Fruit fly (Drosophila melanogaster) whole organism, embryonic: Measurements from ENCODE around the gene upSET.

Experiments used
- Blimp-1 ChIP-seq: fragments of 200-800 bp; sonication (Bioruptor generic); optimal IDR thresholded peaks from 3 replicates; lab custom pipeline; 2018; ENCODE audit warnings: missing biosample characterization, missing genetic modification characterization, mild to moderate bottlenecking, moderate library complexity, missing genetic modification reagents
- C15 ChIP-seq: fragments of 200-800 bp; sonication (Bioruptor generic); IDR thresholded peaks from 3 replicates; pipeline ENCODE4 v1.3.6; 2022; ENCODE audit warnings: missing biosample characterization, missing genetic modification characterization
- CG10462 ChIP-seq: fragments of 200-800 bp; sonication (Bioruptor generic); optimal IDR thresholded peaks from 2 replicates; lab custom pipeline; 2016; ENCODE audit warnings: missing biosample characterization, missing genetic modification characterization
- CG12219 ChIP-seq: fragments of 200-800 bp; sonication (Bioruptor generic); optimal IDR thresholded peaks from 3 replicates; lab custom pipeline; 2018; ENCODE audit warnings: missing biosample characterization, mild to moderate bottlenecking, missing genetic modification characterization
- CG17328 ChIP-seq: fragments of 200-800 bp; sonication (Bioruptor generic); IDR thresholded peaks from 2 replicates; pipeline ENCODE4 v1.3.6; 2022; ENCODE audit warnings: missing biosample characterization, missing genetic modification characterization
- CG2116 ChIP-seq: fragments of 200-800 bp; sonication (Bioruptor generic); optimal IDR thresholded peaks from 3 replicates; lab custom pipeline; 2018; ENCODE audit warnings: missing biosample characterization, mild to moderate bottlenecking, missing genetic modification characterization
- CG2120 ChIP-seq: fragments of 200-800 bp; sonication (Bioruptor generic); optimal IDR thresholded peaks from 3 replicates; lab custom pipeline; 2016; ENCODE audit warnings: missing biosample characterization, missing genetic modification characterization
- CG2202 ChIP-seq: fragments of 200-800 bp; sonication (Bioruptor generic); optimal IDR thresholded peaks from 2 replicates; lab custom pipeline; 2018; ENCODE audit warnings: missing biosample characterization, mild to moderate bottlenecking, missing genetic modification characterization
- CG2678 ChIP-seq: fragments of 200-800 bp; sonication (Bioruptor generic); optimal IDR thresholded peaks from 3 replicates; lab custom pipeline; 2019; ENCODE audit warnings: missing biosample characterization, mild to moderate bottlenecking, missing genetic modification characterization, moderate library complexity
- CG2875 ChIP-seq: fragments of 200-800 bp; sonication (Bioruptor generic); optimal IDR thresholded peaks from 2 replicates; lab custom pipeline; 2017; ENCODE audit warnings: missing biosample characterization, mild to moderate bottlenecking, missing genetic modification characterization, missing genetic modification reagents
- CG31224 ChIP-seq: fragments of 200-800 bp; sonication (Bioruptor generic); IDR thresholded peaks from 2 replicates; pipeline ENCODE4 v1.3.6; 2022; ENCODE audit warnings: missing biosample characterization, missing genetic modification characterization
- CG3407 ChIP-seq: fragments of 200-800 bp; sonication (Bioruptor generic); optimal IDR thresholded peaks from 2 replicates; lab custom pipeline; 2018; ENCODE audit warnings: missing biosample characterization, mild to moderate bottlenecking, missing genetic modification characterization
- CG4730 ChIP-seq: fragments of 200-800 bp; sonication (Bioruptor generic); IDR thresholded peaks from 2 replicates; pipeline ENCODE4 v1.3.6; 2022; ENCODE audit warnings: missing biosample characterization, missing genetic modification characterization
- CG6813 ChIP-seq: fragments of 200-800 bp; sonication (Bioruptor generic); optimal IDR thresholded peaks from 2 replicates; lab custom pipeline; 2017; ENCODE audit warnings: missing biosample characterization, missing genetic modification characterization, mild to moderate bottlenecking, moderate library complexity, missing genetic modification reagents
- CG8281 ChIP-seq: fragments of 200-800 bp; sonication (Bioruptor generic); optimal IDR thresholded peaks from 2 replicates; lab custom pipeline; 2018; ENCODE audit warnings: missing biosample characterization, mild to moderate bottlenecking, missing genetic modification characterization, moderate library complexity
- CG8290 ChIP-seq, 3 experiments: fragments of 200-800 bp; sonication (Bioruptor generic); optimal IDR thresholded peaks; 2 replicates each; lab custom pipeline; 2016 to 2019; ENCODE audit warnings: missing biosample characterization in 3 of 3, missing genetic modification characterization in 3 of 3, mild to moderate bottlenecking in 2 of 3, moderate library complexity in 1 of 3
- CG8924 ChIP-seq: fragments of 200-800 bp; optimal IDR thresholded peaks from 3 replicates; lab custom pipeline; 2019; ENCODE audit warnings: missing biosample characterization, mild to moderate bottlenecking, missing genetic modification characterization, moderate library complexity
- Dip3 ChIP-seq: fragments of 200-800 bp; sonication (Bioruptor generic); optimal IDR thresholded peaks from 3 replicates; lab custom pipeline; 2016; ENCODE audit warnings: missing biosample characterization, missing genetic modification characterization
- Ets97D ChIP-seq: fragments of 200-800 bp; sonication (Bioruptor generic); optimal IDR thresholded peaks from 3 replicates; lab custom pipeline; 2016; ENCODE audit warnings: missing biosample characterization, missing genetic modification characterization
- Med ChIP-seq: fragments of 200-800 bp; sonication (Bioruptor generic); peaks from one replicate; lab custom pipeline; 2016; ENCODE audit warnings: missing biosample characterization, missing genetic modification characterization, mild to moderate bottlenecking, inconsistent platforms, moderate library complexity
- Oli ChIP-seq: fragments of 200-800 bp; sonication (Bioruptor generic); optimal IDR thresholded peaks from 2 replicates; lab custom pipeline; 2018; ENCODE audit warnings: missing biosample characterization, mild to moderate bottlenecking, missing genetic modification characterization, moderate library complexity
- PHDP ChIP-seq: fragments of 200-800 bp; sonication (Bioruptor generic); optimal IDR thresholded peaks from 3 replicates; lab custom pipeline; 2018; ENCODE audit warnings: missing biosample characterization, mild to moderate bottlenecking, missing genetic modification characterization, moderate library complexity
- Rfx ChIP-seq: fragments of 200-800 bp; sonication (Bioruptor generic); IDR thresholded peaks from 2 replicates; pipeline ENCODE4 v1.3.6; 2022; ENCODE audit warnings: missing biosample characterization, missing genetic modification characterization
- Side ChIP-seq: fragments of 200-800 bp; sonication (Bioruptor generic); optimal IDR thresholded peaks from 2 replicates; lab custom pipeline; 2016; ENCODE audit warnings: missing biosample characterization, missing genetic modification characterization
- Ssrp ChIP-seq: fragments of 200-800 bp; sonication (Bioruptor generic); optimal IDR thresholded peaks from 2 replicates; lab custom pipeline; 2018; ENCODE audit warnings: missing biosample characterization, mild to moderate bottlenecking, missing genetic modification characterization, moderate library complexity
- Xrp1 ChIP-seq: fragments of 200-800 bp; sonication (Bioruptor generic); IDR thresholded peaks from 2 replicates; pipeline ENCODE4 v1.3.6; 2022; ENCODE audit warnings: missing biosample characterization, missing genetic modification characterization
- chinmo ChIP-seq: fragments of 200-800 bp; sonication (Bioruptor generic); IDR thresholded peaks from 4 replicates; pipeline ENCODE4 v1.3.6; 2022; ENCODE audit warnings: missing biosample characterization, missing genetic modification characterization; ENCODE audit not compliant: partially characterized antibody
- lab ChIP-seq: fragments of 200-800 bp; sonication (Bioruptor generic); optimal IDR thresholded peaks from 3 replicates; lab custom pipeline; 2017; ENCODE audit warnings: missing biosample characterization, missing genetic modification characterization, mild to moderate bottlenecking, moderate library complexity, missing genetic modification reagents
- mirr ChIP-seq: fragments of 200-800 bp; sonication (Bioruptor generic); optimal IDR thresholded peaks from 3 replicates; lab custom pipeline; 2018; ENCODE audit warnings: missing biosample characterization, mild to moderate bottlenecking, missing genetic modification characterization
- nom ChIP-seq: fragments of 200-800 bp; sonication (Bioruptor generic); optimal IDR thresholded peaks from 2 replicates; lab custom pipeline; 2017; ENCODE audit warnings: missing biosample characterization, missing genetic modification characterization, mild to moderate bottlenecking, moderate library complexity, missing genetic modification reagents
- onecut ChIP-seq: fragments of 200-800 bp; sonication (Bioruptor generic); IDR thresholded peaks from 2 replicates; pipeline ENCODE4 v1.3.6; 2022; ENCODE audit warnings: missing biosample characterization, missing genetic modification characterization
- psq ChIP-seq: fragments of 200-800 bp; sonication (Bioruptor generic); optimal IDR thresholded peaks from 2 replicates; lab custom pipeline; 2017; ENCODE audit warnings: missing biosample characterization, missing genetic modification characterization
- sd ChIP-seq: fragments of 200-800 bp; sonication (Bioruptor generic); optimal IDR thresholded peaks from 3 replicates; lab custom pipeline; 2018; ENCODE audit warnings: missing biosample characterization, mild to moderate bottlenecking, missing genetic modification characterization, moderate library complexity
- sens ChIP-seq: fragments of 200-800 bp; sonication (Bioruptor generic); peaks from one replicate; lab custom pipeline; 2016; ENCODE audit warnings: missing biosample characterization, missing genetic modification characterization
- shn ChIP-seq: fragments of 200-800 bp; sonication (Bioruptor generic); optimal IDR thresholded peaks from 3 replicates; lab custom pipeline; 2016; ENCODE audit warnings: missing biosample characterization, missing genetic modification characterization
- sisA ChIP-seq: fragments of 200-800 bp; sonication (Bioruptor generic); IDR thresholded peaks from 2 replicates; pipeline ENCODE4 v1.3.6; 2022; ENCODE audit warnings: missing biosample characterization, missing genetic modification characterization
- slbo ChIP-seq: fragments of 200-800 bp; sonication (Bioruptor generic); IDR thresholded peaks from 2 replicates; pipeline ENCODE4 v1.3.6; 2022; ENCODE audit warnings: missing biosample characterization, missing genetic modification characterization
- vvl ChIP-seq: fragments of 200-800 bp; sonication (Bioruptor generic); IDR thresholded peaks from 2 replicates; pipeline ENCODE4 v1.3.6; 2022; ENCODE audit warnings: missing biosample characterization, missing genetic modification characterization
- z ChIP-seq: fragments of 200-800 bp; sonication (Bioruptor generic); IDR thresholded peaks from 3 replicates; pipeline ENCODE4 v1.3.6; 2022; ENCODE audit warnings: missing biosample characterization, missing genetic modification characterization

upSET gene

DNA sequence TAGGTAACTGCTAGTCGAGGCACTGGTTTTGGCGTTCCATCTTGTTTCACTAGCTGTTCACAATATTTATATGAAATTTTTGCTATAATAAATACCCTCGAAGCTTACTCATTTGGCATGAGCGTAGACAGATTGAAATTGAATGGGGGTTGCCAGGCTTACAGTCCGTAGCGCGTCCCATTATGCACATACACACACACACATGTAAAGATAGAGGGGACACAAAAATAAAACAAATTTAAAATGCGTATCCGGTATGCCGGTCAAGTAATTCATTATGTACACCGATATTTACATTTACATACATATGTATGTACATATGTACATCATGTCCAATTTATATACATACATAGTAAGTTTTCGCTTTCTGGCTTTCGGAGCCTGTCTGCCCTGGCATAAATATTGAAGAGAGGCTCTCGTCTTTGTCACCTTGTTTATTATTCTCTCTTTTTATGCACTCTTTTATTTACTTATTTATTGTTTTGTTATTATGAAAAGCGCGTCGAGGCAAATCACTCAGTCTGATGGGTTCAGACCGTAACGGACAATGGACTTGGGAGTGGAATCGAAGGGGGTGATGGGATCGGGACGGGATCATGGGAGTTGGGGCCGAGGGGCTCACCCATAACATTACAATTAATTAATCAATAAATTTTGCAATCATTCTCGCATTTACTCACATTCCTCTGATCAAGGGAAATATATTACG, 57.5 kb downstream of the upSET start:
- 0 out of 2 replicates have a peak, but pooled peaks have one; percentile 15 for TF ChIP-seq Rfx (GFP tag; lab: Robert Waterston, UW)
- TF ChIP-seq chinmo (GFP tag; lab: Robert Waterston, UW): 0 out of 4 replicates have a peak, but pooled peaks have one; percentile 18
- peak; percentile 6 for TF ChIP-seq CG2678 (tag; lab: Kevin White, UChicago)
- peak; percentile 80 for TF ChIP-seq nom (GFP tag; lab: Kevin White, UChicago)
- no peak for TF ChIP-seq psq (GFP tag; lab: Kevin White, UChicago)
- no peak for TF ChIP-seq CG31224 (GFP tag; lab: Robert Waterston, UW)
- no peak for TF ChIP-seq PHDP
- peak; percentile 10 for TF ChIP-seq lab (GFP tag; lab: Kevin White, UChicago)
- TF ChIP-seq CG8290 (GFP tag; optimal IDR thresholded peaks at IDR 0.05; lab: Kevin White, UChicago): no peak
- peak in 1 of 2 experiments; percentile 7 for TF ChIP-seq CG8290 (tag; optimal IDR thresholded peaks at IDR 0.05; lab: Kevin White, UChicago)
- no peak for TF ChIP-seq CG17328 (GFP tag; lab: Robert Waterston, UW)
- peak; percentile 75 for TF ChIP-seq Med (GFP tag; lab: Kevin White, UChicago)
- no peak for TF ChIP-seq mirr
- 0 out of 2 replicates have a peak, but pooled peaks have one; percentile 15 for TF ChIP-seq slbo
- peak; percentile 16 for TF ChIP-seq CG2120
- no peak for TF ChIP-seq C15 (GFP tag; lab: Robert Waterston, UW)
- TF ChIP-seq vvl: peak; percentile 48; the same call in 1 of the 2 replicates
- peak; percentile 11 for TF ChIP-seq sd
- peak; percentile 16 for TF ChIP-seq Blimp-1 (GFP tag; lab: Kevin White, UChicago)
- peak; percentile 64 for TF ChIP-seq sens (GFP tag; lab: Kevin White, UChicago)
- TF ChIP-seq shn: no peak
- TF ChIP-seq Xrp1: 0 out of 2 replicates have a peak, but pooled peaks have one; percentile 8
- peak; percentile 1 for TF ChIP-seq Dip3 (GFP tag; lab: Kevin White, UChicago)

DNA sequence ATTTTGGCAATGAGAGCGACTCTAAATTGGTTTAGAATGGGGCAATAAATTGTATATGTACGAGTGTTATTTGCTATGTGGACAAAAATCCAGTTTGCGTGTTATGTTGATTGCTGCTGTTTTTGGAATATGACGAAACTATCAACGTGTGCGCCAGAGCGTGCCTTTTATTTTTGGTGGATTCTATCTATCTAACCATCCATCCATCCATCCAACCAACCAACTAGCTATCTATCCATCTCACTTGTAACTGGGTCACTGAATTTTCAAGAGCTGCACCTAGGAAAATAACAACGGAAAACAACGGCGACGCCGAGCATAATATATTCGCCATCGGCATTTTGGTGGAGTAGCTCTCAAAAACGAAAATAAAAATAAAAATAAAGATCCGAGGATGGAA, 60.8 kb downstream of the upSET start:
- TF ChIP-seq CG2116 (GFP tag; lab: Kevin White, UChicago): no peak
- TF ChIP-seq sd: peak; percentile 55
- TF ChIP-seq z (GFP tag; lab: Robert Waterston, UW): no peak
- TF ChIP-seq onecut (GFP tag; lab: Robert Waterston, UW): no peak
- no peak for TF ChIP-seq CG4730 (GFP tag; lab: Robert Waterston, UW)
- peak; percentile 94 for TF ChIP-seq CG8281 (tag; lab: Kevin White, UChicago)
- TF ChIP-seq Ssrp (tag; lab: Kevin White, UChicago): no peak
- TF ChIP-seq sisA (GFP tag; lab: Robert Waterston, UW): no peak
- TF ChIP-seq Oli (tag; lab: Kevin White, UChicago): no peak
- TF ChIP-seq CG2875 (GFP tag; lab: Kevin White, UChicago): no peak
- no peak for TF ChIP-seq CG3407 (GFP tag; lab: Kevin White, UChicago)
- no peak for TF ChIP-seq CG12219 (GFP tag; lab: Kevin White, UChicago)
- no peak for TF ChIP-seq Ets97D (GFP tag; lab: Kevin White, UChicago)
- no peak for TF ChIP-seq CG2202 (tag; lab: Kevin White, UChicago)
- TF ChIP-seq Side: no peak
- TF ChIP-seq CG8924 (tag; lab: Kevin White, UChicago): no peak
- no peak for TF ChIP-seq CG6813 (GFP tag; lab: Kevin White, UChicago)
- peak; percentile 37 for TF ChIP-seq sens (GFP tag; lab: Kevin White, UChicago)
- TF ChIP-seq CG10462 (GFP tag; lab: Kevin White, UChicago): no peak
